Worm (Caenorhabditis elegans) whole organism, late embryonic: ENCODE results near the gene T20G5.8.

Source experiments
- C08G9.2 ChIP-seq: sonication (generic microtip); optimal IDR thresholded peaks from 2 replicates; lab custom pipeline; 2016; ENCODE audit warnings: mild to moderate bottlenecking, missing genetic modification characterization, moderate library complexity, missing compliant biosample characterization
- K02D7.2 ChIP-seq: sonication (generic microtip); optimal IDR thresholded peaks from 2 replicates; lab custom pipeline; 2017; ENCODE audit warnings: mild to moderate bottlenecking, missing genetic modification characterization, missing compliant biosample characterization
- Y22D7AL.16 ChIP-seq: sonication (generic microtip); optimal IDR thresholded peaks from 2 replicates; lab custom pipeline; 2016; ENCODE audit warnings: missing genetic modification characterization, missing compliant biosample characterization
- ahr-1 ChIP-seq: sonication (generic microtip); optimal IDR thresholded peaks from 2 replicates; lab custom pipeline; 2016; ENCODE audit warnings: missing genetic modification characterization, missing compliant biosample characterization
- ceh-18 ChIP-seq: sonication (generic microtip); optimal IDR thresholded peaks from 2 replicates; lab custom pipeline; 2016; ENCODE audit warnings: missing genetic modification characterization, missing compliant biosample characterization
- ceh-22 ChIP-seq: sonication (generic microtip); optimal IDR thresholded peaks from 2 replicates; lab custom pipeline; 2017; ENCODE audit warnings: missing biosample characterization, missing genetic modification characterization
- ceh-6 ChIP-seq: fragments of 200-800 bp; sonication (Bioruptor generic); optimal IDR thresholded peaks from 2 replicates; lab custom pipeline; 2018; ENCODE audit warnings: mild to moderate bottlenecking, missing genetic modification characterization, missing compliant biosample characterization
- dve-1 ChIP-seq: sonication (generic microtip); optimal IDR thresholded peaks from 2 replicates; lab custom pipeline; 2017; ENCODE audit warnings: antibody characterized with exemption, mild to moderate bottlenecking, missing genetic modification characterization, missing compliant biosample characterization
- elt-2 ChIP-seq: sonication (generic microtip); optimal IDR thresholded peaks from 2 replicates; lab custom pipeline; 2016; ENCODE audit warnings: missing genetic modification reagents, missing genetic modification characterization, missing compliant biosample characterization
- elt-4 ChIP-seq: sonication (generic microtip); optimal IDR thresholded peaks from 2 replicates; lab custom pipeline; 2016; ENCODE audit warnings: missing genetic modification characterization, missing compliant biosample characterization
- ets-4 ChIP-seq: sonication (generic microtip); optimal IDR thresholded peaks from 2 replicates; lab custom pipeline; 2016; ENCODE audit warnings: missing genetic modification characterization, missing compliant biosample characterization
- eyg-1 ChIP-seq: sonication (generic microtip); optimal IDR thresholded peaks from 2 replicates; lab custom pipeline; 2016; ENCODE audit warnings: missing genotype, missing genetic modification characterization, missing compliant biosample characterization
- fax-1 ChIP-seq: sonication (generic microtip); optimal IDR thresholded peaks from 2 replicates; lab custom pipeline; 2016; ENCODE audit warnings: missing genotype, missing genetic modification characterization, missing compliant biosample characterization
- fkh-10 ChIP-seq: fragments of 150-350 bp; optimal IDR thresholded peaks from 2 replicates; lab custom pipeline; 2014; ENCODE audit warnings: missing biosample characterization, missing genetic modification reagents, missing genetic modification characterization
- fkh-6 ChIP-seq: sonication (generic microtip); optimal IDR thresholded peaks from 2 replicates; lab custom pipeline; 2016; ENCODE audit warnings: missing genetic modification characterization, missing compliant biosample characterization
- gmeb-2 ChIP-seq: sonication (generic microtip); optimal IDR thresholded peaks from 2 replicates; lab custom pipeline; 2016; ENCODE audit warnings: missing genetic modification characterization, inconsistent platforms, missing compliant biosample characterization
- hlh-13 ChIP-seq: fragments of 200-800 bp; sonication (Bioruptor generic); optimal IDR thresholded peaks from 2 replicates; lab custom pipeline; 2018; ENCODE audit warnings: mild to moderate bottlenecking, missing genetic modification characterization, missing compliant biosample characterization
- hlh-15 ChIP-seq: sonication (generic microtip); optimal IDR thresholded peaks from 2 replicates; lab custom pipeline; 2016; ENCODE audit warnings: missing genetic modification characterization, missing compliant biosample characterization
- hlh-30 ChIP-seq: sonication (generic microtip); optimal IDR thresholded peaks from 2 replicates; lab custom pipeline; 2017; ENCODE audit warnings: antibody characterized with exemption, missing genetic modification characterization, missing compliant biosample characterization; ENCODE audit not compliant: insufficient read depth
- hlh-6 ChIP-seq: sonication (generic microtip); optimal IDR thresholded peaks from 2 replicates; lab custom pipeline; 2016; ENCODE audit warnings: missing genotype, missing genetic modification characterization, missing compliant biosample characterization
- lim-6 ChIP-seq: sonication (generic microtip); optimal IDR thresholded peaks from 2 replicates; lab custom pipeline; 2016; ENCODE audit warnings: missing genetic modification characterization, missing compliant biosample characterization
- lin-11 ChIP-seq: fragments of 200-800 bp; sonication (Bioruptor generic); optimal IDR thresholded peaks from 2 replicates; lab custom pipeline; 2018; ENCODE audit warnings: mild to moderate bottlenecking, missing genetic modification characterization, missing compliant biosample characterization
- mec-3 ChIP-seq: sonication (generic microtip); optimal IDR thresholded peaks from 2 replicates; lab custom pipeline; 2016; ENCODE audit warnings: borderline replicate concordance, missing genetic modification characterization, missing compliant biosample characterization
- nfya-1 ChIP-seq: sonication (generic microtip); optimal IDR thresholded peaks from 2 replicates; lab custom pipeline; 2017; ENCODE audit warnings: missing genetic modification characterization, mild to moderate bottlenecking, missing compliant biosample characterization, antibody characterized with exemption, moderate library complexity
- nhr-11 ChIP-seq: fragments of 150-350 bp; optimal IDR thresholded peaks from 2 replicates; lab custom pipeline; 2014; ENCODE audit warnings: missing biosample characterization, missing genetic modification characterization
- nhr-232 ChIP-seq: sonication (generic microtip); optimal IDR thresholded peaks from 2 replicates; lab custom pipeline; 2016; ENCODE audit warnings: missing genetic modification characterization, missing compliant biosample characterization
- npax-4 ChIP-seq: sonication (generic microtip); optimal IDR thresholded peaks from 2 replicates; lab custom pipeline; 2016; ENCODE audit warnings: missing genetic modification characterization, missing compliant biosample characterization
- pat-9 ChIP-seq: fragments of 200-800 bp; sonication (Bioruptor generic); optimal IDR thresholded peaks from 2 replicates; lab custom pipeline; 2018; ENCODE audit warnings: mild to moderate bottlenecking, missing genetic modification characterization, moderate library complexity, missing compliant biosample characterization
- pha-2 ChIP-seq: sonication (generic microtip); optimal IDR thresholded peaks from 2 replicates; lab custom pipeline; 2017; ENCODE audit warnings: mild to moderate bottlenecking, missing genetic modification characterization, missing compliant biosample characterization
- pqm-1 ChIP-seq: sonication (generic microtip); optimal IDR thresholded peaks from 2 replicates; lab custom pipeline; 2016; ENCODE audit warnings: missing genetic modification characterization, missing compliant biosample characterization
- sox-4 ChIP-seq: sonication (generic microtip); optimal IDR thresholded peaks from 2 replicates; lab custom pipeline; 2017; ENCODE audit warnings: mild to moderate bottlenecking, missing genetic modification characterization, inconsistent platforms, missing compliant biosample characterization
- syd-9 ChIP-seq: sonication (generic microtip); optimal IDR thresholded peaks from 2 replicates; lab custom pipeline; 2016; ENCODE audit warnings: mild to moderate bottlenecking, missing genetic modification characterization, moderate library complexity, missing compliant biosample characterization
- unc-3 ChIP-seq, 2 experiments: fragments of 200-800 bp in 1 of 2; sonication (Bioruptor generic) in 1 of 2; sonication (generic microtip) in 1 of 2; conservative IDR thresholded peaks in 1 of 2; optimal IDR thresholded peaks in 1 of 2; 2 replicates each; pipeline versions ENCODE4 v1.3.6 to Lab custom; 2016 to 2022; ENCODE audit warnings: missing compliant biosample characterization in 2 of 2, missing genetic modification characterization in 2 of 2, missing genetic modification reagents in 1 of 2

T20G5.8 gene

ce11 chrIII:10194569-10194968 is 4.6 kb upstream of the T20G5.8 start:
- TF ChIP-seq K02D7.2 (tag; lab: Kevin White, UChicago) (no peak), fax-1 (tag; lab: Kevin White, UChicago) (no peak), nfya-1 (tag; lab: Kevin White, UChicago) (peak; percentile 48), Y22D7AL.16 (tag; lab: Kevin White, UChicago) (no peak), lim-6 (tag; lab: Kevin White, UChicago) (no peak)

DNA sequence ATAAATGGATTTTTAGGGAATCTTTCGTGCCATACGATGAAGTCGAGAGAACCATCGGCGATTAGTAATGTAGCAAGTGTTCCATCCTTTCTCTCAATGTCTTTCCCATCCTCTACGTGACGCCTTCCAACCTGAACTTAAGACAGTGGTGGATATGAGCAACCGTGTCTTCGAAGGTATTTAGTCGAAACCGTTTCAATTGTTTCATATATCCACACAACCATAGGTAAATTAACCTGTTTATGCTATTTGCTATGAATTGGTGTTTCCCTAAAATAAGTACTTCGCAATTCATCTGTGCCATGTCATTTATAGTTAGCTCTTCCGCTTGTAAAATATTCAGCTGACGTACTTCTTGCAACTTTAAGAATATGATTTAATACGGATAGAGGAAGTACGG is 3.2 kb upstream of the T20G5.8 start:
- TF ChIP-seq mec-3 (tag; lab: Kevin White, UChicago): no peak
- TF ChIP-seq hlh-15 (tag; lab: Kevin White, UChicago): no peak
- no peak for TF ChIP-seq elt-4 (tag; lab: Kevin White, UChicago)
- TF ChIP-seq lin-11 (tag; lab: Kevin White, UChicago): no peak
- no peak for TF ChIP-seq hlh-6 (tag; lab: Kevin White, UChicago)
- no peak for TF ChIP-seq hlh-13 (GFP tag; lab: Kevin White, UChicago)
- TF ChIP-seq ceh-6 (GFP tag; lab: Kevin White, UChicago): no peak
- no peak for TF ChIP-seq K02D7.2 (tag; lab: Kevin White, UChicago)
- TF ChIP-seq nhr-232: no peak
- TF ChIP-seq npax-4 (tag; lab: Kevin White, UChicago): no peak
- no peak for TF ChIP-seq ahr-1 (tag; lab: Kevin White, UChicago)
- TF ChIP-seq hlh-30 (tag; lab: Kevin White, UChicago): no peak
- no peak for TF ChIP-seq dve-1
- no peak for TF ChIP-seq ceh-22 (tag; lab: Kevin White, UChicago)
- no peak for TF ChIP-seq C08G9.2 (tag; lab: Kevin White, UChicago)
- TF ChIP-seq ets-4: no peak
- TF ChIP-seq unc-3 (GFP tag; conservative IDR thresholded peaks at IDR 0.05; lab: Robert Waterston, UW): no peak
- no peak for TF ChIP-seq unc-3 (tag; optimal IDR thresholded peaks at IDR 0.05; lab: Kevin White, UChicago)
- TF ChIP-seq nfya-1 (tag; lab: Kevin White, UChicago): no peak

- TF ChIP-seq elt-2 (tag; lab: Kevin White, UChicago) (peak; percentile 82), pat-9 (tag; lab: Kevin White, UChicago) (no peak)
- TF ChIP-seq, all 69 proteins: peak for 1
Observed at ce11 chrIII:10196796-10197195, 2.4 kb upstream of the T20G5.8 start.

DNA sequence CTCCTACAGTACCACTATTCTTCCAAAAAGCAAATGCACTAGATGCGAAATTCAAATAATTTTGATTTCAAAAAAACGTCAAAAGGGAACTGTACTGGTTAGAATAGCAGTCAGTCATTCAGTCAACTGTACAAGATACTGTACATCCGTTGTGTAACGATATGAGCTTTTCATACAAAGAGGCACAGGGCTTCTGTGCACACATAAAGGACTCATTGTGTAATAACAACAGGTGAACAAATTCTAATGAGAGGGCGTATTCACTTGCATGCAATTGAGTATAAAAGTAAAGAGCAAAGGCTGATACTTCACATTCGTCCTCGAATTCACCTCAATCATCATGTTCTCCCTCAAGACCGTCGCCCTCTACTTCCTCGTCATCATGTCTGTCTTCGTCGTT is 1.7 kb upstream of the T20G5.8 start, which contains the start of gene dod-6:
TSS of gene dod-6 (plus strand) at position 301 of the 400 bp plus-strand sequence.
- no peak for TF ChIP-seq gmeb-2
- TF ChIP-seq fkh-10 (GFP tag; lab: Kevin White, UChicago): no peak
- no peak for TF ChIP-seq lim-6 (tag; lab: Kevin White, UChicago)
- no peak for TF ChIP-seq sox-4 (tag; lab: Kevin White, UChicago)
- no peak for TF ChIP-seq eyg-1 (tag; lab: Kevin White, UChicago)
- TF ChIP-seq nhr-11 (tag; lab: Kevin White, UChicago): no peak
- TF ChIP-seq ceh-18 (tag; lab: Kevin White, UChicago): no peak
- TF ChIP-seq hlh-13 (GFP tag; lab: Kevin White, UChicago): no peak
- TF ChIP-seq fkh-6 (tag; lab: Kevin White, UChicago): no peak
- TF ChIP-seq elt-4 (tag; lab: Kevin White, UChicago): no peak
- TF ChIP-seq pha-2 (tag; lab: Kevin White, UChicago): no peak
- TF ChIP-seq, all 69 proteins: peak for 0

- TF ChIP-seq pqm-1 (tag; lab: Kevin White, UChicago) (no peak), K02D7.2 (tag; lab: Kevin White, UChicago) (no peak), syd-9 (tag; lab: Kevin White, UChicago) (no peak)
Observed at ce11 chrIII:10201235-10201634, 2.1 kb downstream of the T20G5.8 start, which contains the start of the genes T20G5.13 and T20G5.12. T20G5.13 (minus strand) TSS chrIII:10201335. T20G5.12 (plus strand) TSS chrIII:10201604.
